Fruit fly (Drosophila melanogaster) whole organism, embryonic: ENCODE measurements around the gene cni.

Experiments
- B-H2 ChIP-seq: fragments of 200-800 bp; sonication (Bioruptor generic); optimal IDR thresholded peaks from 2 replicates; lab custom pipeline; 2018; ENCODE audit warnings: missing biosample characterization, mild to moderate bottlenecking, missing genetic modification characterization
- CG10209 ChIP-seq: fragments of 200-800 bp; sonication (Bioruptor generic); optimal IDR thresholded peaks from 3 replicates; lab custom pipeline; 2017; ENCODE audit warnings: missing biosample characterization, mild to moderate bottlenecking, missing genetic modification characterization, missing genetic modification reagents
- CG10321 ChIP-seq: fragments of 200-800 bp; sonication (Bioruptor generic); IDR thresholded peaks from 2 replicates; pipeline ENCODE4 v1.3.6; 2022; ENCODE audit warnings: missing biosample characterization, missing genetic modification characterization
- CG10543 ChIP-seq: fragments of 200-800 bp; sonication (Bioruptor generic); optimal IDR thresholded peaks from 3 replicates; lab custom pipeline; 2017; ENCODE audit warnings: missing biosample characterization, mild to moderate bottlenecking, missing genetic modification characterization, moderate library complexity
- CG11398 ChIP-seq: fragments of 200-800 bp; sonication (Bioruptor generic); optimal IDR thresholded peaks from 2 replicates; lab custom pipeline; 2016; ENCODE audit warnings: missing biosample characterization, missing genetic modification characterization
- CG11723 ChIP-seq: fragments of 200-800 bp; sonication (Bioruptor generic); optimal IDR thresholded peaks from 2 replicates; lab custom pipeline; 2017; ENCODE audit warnings: missing biosample characterization, mild to moderate bottlenecking, missing genetic modification characterization
- CG12942 ChIP-seq: fragments of 200-800 bp; sonication (Bioruptor generic); optimal IDR thresholded peaks from 3 replicates; lab custom pipeline; 2016; ENCODE audit warnings: missing biosample characterization, missing genetic modification characterization
- CG13624 ChIP-seq: fragments of 200-800 bp; sonication (Bioruptor generic); optimal IDR thresholded peaks from 2 replicates; lab custom pipeline; 2016; ENCODE audit warnings: missing biosample characterization, missing genetic modification characterization
- CG13775 ChIP-seq: fragments of 200-800 bp; sonication (Bioruptor generic); optimal IDR thresholded peaks from 3 replicates; lab custom pipeline; 2017; ENCODE audit warnings: missing biosample characterization, mild to moderate bottlenecking, missing genetic modification characterization
- CG14860 ChIP-seq: fragments of 200-800 bp; sonication (Bioruptor generic); IDR thresholded peaks from 3 replicates; pipeline ENCODE4 v1.3.6; 2022; ENCODE audit warnings: missing biosample characterization, missing genetic modification characterization; ENCODE audit not compliant: partially characterized antibody
- CG17328 ChIP-seq: fragments of 200-800 bp; sonication (Bioruptor generic); IDR thresholded peaks from 2 replicates; pipeline ENCODE4 v1.3.6; 2022; ENCODE audit warnings: missing biosample characterization, missing genetic modification characterization
- CG17568 ChIP-seq: fragments of 200-800 bp; sonication (Bioruptor generic); optimal IDR thresholded peaks from 2 replicates; lab custom pipeline; 2018; ENCODE audit warnings: missing biosample characterization, mild to moderate bottlenecking, missing genetic modification characterization, moderate library complexity
- CG18476 ChIP-seq: fragments of 200-800 bp; sonication (Bioruptor generic); optimal IDR thresholded peaks from 2 replicates; lab custom pipeline; 2016; ENCODE audit warnings: missing biosample characterization, mild to moderate bottlenecking, missing genetic modification characterization
- CG18599 ChIP-seq: fragments of 200-800 bp; sonication (Bioruptor generic); optimal IDR thresholded peaks from 3 replicates; lab custom pipeline; 2017; ENCODE audit warnings: missing biosample characterization, missing genetic modification characterization, mild to moderate bottlenecking, moderate library complexity, missing genetic modification reagents
- CG2129 ChIP-seq: fragments of 200-800 bp; sonication (Bioruptor generic); IDR thresholded peaks from 2 replicates; pipeline ENCODE4 v1.3.6; 2022; ENCODE audit warnings: missing biosample characterization, missing genetic modification characterization; ENCODE audit not compliant: partially characterized antibody
- CG34224 ChIP-seq: fragments of 200-800 bp; sonication (Bioruptor generic); IDR thresholded peaks from 3 replicates; pipeline ENCODE4 v1.3.6; 2022; ENCODE audit warnings: missing biosample characterization, missing genetic modification characterization; ENCODE audit not compliant: partially characterized antibody
- CG3838 ChIP-seq: fragments of 200-800 bp; sonication (Bioruptor generic); optimal IDR thresholded peaks from 3 replicates; lab custom pipeline; 2016; ENCODE audit warnings: missing biosample characterization, missing genetic modification characterization
- CG6254 ChIP-seq: fragments of 200-800 bp; sonication (Bioruptor generic); optimal IDR thresholded peaks from 3 replicates; lab custom pipeline; 2017; ENCODE audit warnings: mild to moderate bottlenecking, missing biosample characterization, missing genetic modification reagents, missing genetic modification characterization
- CG7372 ChIP-seq: fragments of 200-800 bp; sonication (Bioruptor generic); IDR thresholded peaks from 2 replicates; pipeline ENCODE4 v1.3.6; 2022; ENCODE audit warnings: missing biosample characterization, missing genetic modification characterization
- CG7963 ChIP-seq: fragments of 200-800 bp; sonication (Bioruptor generic); IDR thresholded peaks from 3 replicates; pipeline ENCODE4 v1.3.6; 2022; ENCODE audit warnings: missing biosample characterization, missing genetic modification characterization; ENCODE audit not compliant: partially characterized antibody
- CG9797 ChIP-seq: fragments of 200-800 bp; sonication (Bioruptor generic); optimal IDR thresholded peaks from 3 replicates; lab custom pipeline; 2018; ENCODE audit warnings: missing biosample characterization, mild to moderate bottlenecking, missing genetic modification characterization
- CG9932 ChIP-seq: fragments of 200-800 bp; sonication (Bioruptor generic); IDR thresholded peaks from 2 replicates; pipeline ENCODE4 v1.3.6; 2022; ENCODE audit warnings: missing biosample characterization, missing genetic modification characterization
- Dad ChIP-seq: fragments of 200-800 bp; sonication (Bioruptor generic); optimal IDR thresholded peaks from 3 replicates; lab custom pipeline; 2016; ENCODE audit warnings: missing biosample characterization, missing genetic modification characterization
- E2f1 ChIP-seq: fragments of 200-800 bp; sonication (Bioruptor generic); IDR thresholded peaks from 2 replicates; pipeline ENCODE4 v1.3.6; 2022; ENCODE audit warnings: missing biosample characterization, missing genetic modification characterization
- H2.0 ChIP-seq: fragments of 200-800 bp; sonication (Bioruptor generic); IDR thresholded peaks from 2 replicates; pipeline ENCODE4 v1.3.6; 2022; ENCODE audit warnings: missing biosample characterization, missing genetic modification characterization
- Kr ChIP-seq: fragments of 200-800 bp; sonication (Bioruptor generic); optimal IDR thresholded peaks from 2 replicates; lab custom pipeline; 2017; ENCODE audit warnings: missing biosample characterization, mild to moderate bottlenecking, missing genetic modification characterization
- Med ChIP-seq: fragments of 200-800 bp; sonication (Bioruptor generic); peaks from one replicate; lab custom pipeline; 2016; ENCODE audit warnings: missing biosample characterization, missing genetic modification characterization, mild to moderate bottlenecking, inconsistent platforms, moderate library complexity
- Oli ChIP-seq: fragments of 200-800 bp; sonication (Bioruptor generic); optimal IDR thresholded peaks from 2 replicates; lab custom pipeline; 2018; ENCODE audit warnings: missing biosample characterization, mild to moderate bottlenecking, missing genetic modification characterization, moderate library complexity
- PHDP ChIP-seq: fragments of 200-800 bp; sonication (Bioruptor generic); optimal IDR thresholded peaks from 3 replicates; lab custom pipeline; 2018; ENCODE audit warnings: missing biosample characterization, mild to moderate bottlenecking, missing genetic modification characterization, moderate library complexity
- ap ChIP-seq: fragments of 200-800 bp; sonication (Bioruptor generic); IDR thresholded peaks from 2 replicates; pipeline ENCODE4 v1.3.6; 2022; ENCODE audit warnings: missing biosample characterization, missing genetic modification characterization
- ash1 ChIP-seq: fragments of 200-800 bp; sonication (Bioruptor generic); optimal IDR thresholded peaks from 2 replicates; lab custom pipeline; 2018; ENCODE audit warnings: missing biosample characterization, mild to moderate bottlenecking, missing genetic modification characterization
- ato ChIP-seq: fragments of 200-800 bp; sonication (Bioruptor generic); IDR thresholded peaks from 2 replicates; pipeline ENCODE4 v1.3.6; 2022; ENCODE audit warnings: missing biosample characterization, missing genetic modification characterization; ENCODE audit not compliant: partially characterized antibody
- chm ChIP-seq: fragments of 200-800 bp; sonication (Bioruptor generic); IDR thresholded peaks from 2 replicates; pipeline ENCODE4 v1.3.6; 2022; ENCODE audit warnings: missing biosample characterization, missing genetic modification characterization
- exex ChIP-seq: fragments of 200-800 bp; sonication (Bioruptor generic); optimal IDR thresholded peaks from 4 replicates; lab custom pipeline; 2018; ENCODE audit warnings: missing biosample characterization, mild to moderate bottlenecking, missing genetic modification characterization, moderate library complexity
- fd3F ChIP-seq: fragments of 200-800 bp; sonication (Bioruptor generic); optimal IDR thresholded peaks from 2 replicates; lab custom pipeline; 2018; ENCODE audit warnings: missing biosample characterization, mild to moderate bottlenecking, missing genetic modification characterization, moderate library complexity
- jigr1 ChIP-seq: fragments of 200-800 bp; sonication (Bioruptor generic); IDR thresholded peaks from 3 replicates; pipeline ENCODE4 v1.3.6; 2022; ENCODE audit warnings: missing biosample characterization, missing genetic modification characterization
- kah ChIP-seq: fragments of 200-800 bp; sonication (Bioruptor generic); optimal IDR thresholded peaks from 2 replicates; lab custom pipeline; 2018; ENCODE audit warnings: missing biosample characterization, mild to moderate bottlenecking, missing genetic modification characterization
- kni ChIP-seq: fragments of 200-800 bp; sonication (Bioruptor generic); optimal IDR thresholded peaks from 3 replicates; lab custom pipeline; 2017; ENCODE audit warnings: mild to moderate bottlenecking, missing biosample characterization, missing genetic modification reagents, missing genetic modification characterization
- nerfin-2 ChIP-seq: fragments of 200-800 bp; sonication (Bioruptor generic); IDR thresholded peaks from 2 replicates; pipeline ENCODE4 v1.3.6; 2022; ENCODE audit warnings: missing biosample characterization, missing genetic modification characterization; ENCODE audit not compliant: partially characterized antibody
- odd ChIP-seq: fragments of 200-800 bp; sonication (Bioruptor generic); optimal IDR thresholded peaks from 2 replicates; lab custom pipeline; 2017; ENCODE audit warnings: missing biosample characterization, mild to moderate bottlenecking, missing genetic modification characterization
- org-1 ChIP-seq: fragments of 200-800 bp; sonication (Bioruptor generic); optimal IDR thresholded peaks from 2 replicates; lab custom pipeline; 2017; ENCODE audit warnings: missing biosample characterization, missing genetic modification characterization
- peb ChIP-seq: fragments of 200-800 bp; sonication (Bioruptor generic); IDR thresholded peaks from 2 replicates; pipeline ENCODE4 v1.3.6; 2022; ENCODE audit warnings: missing biosample characterization, missing genetic modification characterization
- pnt ChIP-seq: fragments of 200-800 bp; sonication (Bioruptor generic); optimal IDR thresholded peaks from 3 replicates; lab custom pipeline; 2016; ENCODE audit warnings: missing biosample characterization, missing genetic modification characterization
- prd ChIP-seq, 3 experiments: fragments of >200 bp in 2 of 3; fragments of 200-800 bp in 1 of 3; sonication (Bioruptor generic) in 1 of 3; optimal IDR thresholded peaks in 2 of 3; IDR thresholded peaks in 1 of 3; 2 replicates in 2 of 3; 3 replicates in 1 of 3; pipeline versions ENCODE4 v1.3.6 to Lab custom; 2017 to 2022; ENCODE audit warnings: missing biosample characterization in 1 of 3, missing genetic modification characterization in 1 of 3
- scrt ChIP-seq: fragments of 200-800 bp; sonication (Bioruptor generic); optimal IDR thresholded peaks from 2 replicates; lab custom pipeline; 2018; ENCODE audit warnings: missing biosample characterization, mild to moderate bottlenecking, missing genetic modification characterization, moderate library complexity
- sens ChIP-seq: fragments of 200-800 bp; sonication (Bioruptor generic); peaks from one replicate; lab custom pipeline; 2016; ENCODE audit warnings: missing biosample characterization, missing genetic modification characterization
- shn ChIP-seq: fragments of 200-800 bp; sonication (Bioruptor generic); optimal IDR thresholded peaks from 3 replicates; lab custom pipeline; 2016; ENCODE audit warnings: missing biosample characterization, missing genetic modification characterization
- slou ChIP-seq: fragments of 200-800 bp; sonication (Bioruptor generic); optimal IDR thresholded peaks from 3 replicates; lab custom pipeline; 2016; ENCODE audit warnings: missing biosample characterization, missing genetic modification characterization
- trem ChIP-seq: fragments of 200-800 bp; optimal IDR thresholded peaks from 3 replicates; lab custom pipeline; 2019; ENCODE audit warnings: missing biosample characterization, mild to moderate bottlenecking, missing genetic modification characterization, moderate library complexity
- zfh1 ChIP-seq: fragments of 200-800 bp; sonication (Bioruptor generic); IDR thresholded peaks from 3 replicates; pipeline ENCODE4 v1.3.6; 2022; ENCODE audit warnings: missing biosample characterization, missing genetic modification characterization

cni gene

DNA sequence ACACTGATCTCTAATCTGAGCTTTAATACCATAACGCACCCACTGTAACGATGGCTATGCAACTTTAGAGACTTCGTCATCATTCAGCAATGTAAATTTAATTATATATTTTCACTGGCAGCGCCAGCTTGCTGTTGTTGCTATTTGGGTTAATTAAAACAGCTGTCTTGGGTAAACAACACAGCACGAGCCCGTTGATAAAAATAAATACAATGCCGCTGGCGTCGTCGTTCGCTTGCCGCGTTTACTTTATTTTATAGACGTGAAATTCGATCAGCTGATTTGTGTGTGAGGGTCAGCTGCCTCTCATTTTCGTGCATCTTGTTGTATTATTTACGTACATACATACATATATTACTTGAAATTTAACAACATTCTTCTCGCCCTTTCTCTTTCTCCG lies 37.8 kb downstream of the cni start (continued):
- TF ChIP-seq slou (GFP tag; lab: Kevin White, UChicago) (no peak), prd (optimal IDR thresholded peaks at IDR 0.05; lab: Kevin White, UChicago) (no peak), prd (GFP tag; IDR thresholded peaks at IDR 0.05; lab: Robert Waterston, UW) (no peak), B-H2 (peak; percentile 25), CG17568 (GFP tag; lab: Kevin White, UChicago) (peak; percentile 49), ash1 (GFP tag; lab: Kevin White, UChicago) (peak; percentile 48), exex (tag; lab: Kevin White, UChicago) (peak; percentile 29), CG10543 (GFP tag; lab: Kevin White, UChicago) (peak; percentile 77), CG6254 (GFP tag; lab: Kevin White, UChicago) (no peak), CG7372 (GFP tag; lab: Robert Waterston, UW) (no peak), PHDP (tag; lab: Kevin White, UChicago) (peak; percentile 52), Kr (GFP tag; lab: Kevin White, UChicago) (no peak), scrt (GFP tag; lab: Kevin White, UChicago) (peak; percentile 37), CG12942 (GFP tag; lab: Kevin White, UChicago) (no peak), zfh1 (no peak), CG7963 (no peak), CG10209 (GFP tag; lab: Kevin White, UChicago) (peak; percentile 11), kah (peak; percentile 43), CG10321 (no peak), CG14860 (GFP tag; lab: Robert Waterston, UW) (no peak), nerfin-2 (GFP tag; lab: Robert Waterston, UW) (no peak), sens (GFP tag; lab: Kevin White, UChicago) (peak; percentile 59), peb (GFP tag; lab: Robert Waterston, UW) (no peak), Dad (no peak), CG9797 (GFP tag; lab: Kevin White, UChicago) (no peak), jigr1 (no peak), CG17328 (GFP tag; lab: Robert Waterston, UW) (0 out of 2 replicates have a peak, but pooled peaks have one; percentile 31), odd (GFP tag; lab: Kevin White, UChicago) (peak; percentile 64), ap (no peak), pnt (GFP tag; lab: Kevin White, UChicago) (no peak), CG11723 (GFP tag; lab: Kevin White, UChicago) (peak; percentile 24), CG2129 (GFP tag; lab: Robert Waterston, UW) (no peak), shn (GFP tag; lab: Kevin White, UChicago) (no peak), Med (peak; percentile 83), CG34224 (GFP tag; lab: Robert Waterston, UW) (no peak), CG3838 (GFP tag; lab: Kevin White, UChicago) (no peak), H2.0 (GFP tag; lab: Robert Waterston, UW) (no peak), trem (tag; lab: Kevin White, UChicago) (no peak), org-1 (peak; percentile 20), chm (peak; percentile 39; the same call in 1 of the 2 replicates), CG13624 (no peak), CG18599 (peak; percentile 75), CG13775 (GFP tag; lab: Kevin White, UChicago) (no peak), fd3F (GFP tag; lab: Kevin White, UChicago) (no peak), E2f1 (no peak), CG9932 (GFP tag; lab: Robert Waterston, UW) (no peak), CG11398 (GFP tag; lab: Kevin White, UChicago) (no peak), CG18476 (GFP tag; lab: Kevin White, UChicago) (no peak), Oli (tag; lab: Kevin White, UChicago) (no peak), ato (GFP tag; lab: Robert Waterston, UW) (no peak), kni (GFP tag; lab: Kevin White, UChicago) (peak; percentile 79)
